Worm (Caenorhabditis elegans) whole organism, mixed stage, embryonic: Measurements from ENCODE around the gene elc-2.

Experiments
- M03D4.4 ChIP-seq: sonication (generic microtip); optimal IDR thresholded peaks from 2 replicates; lab custom pipeline; 2017; ENCODE audit warnings: mild to moderate bottlenecking, missing genetic modification characterization, missing compliant biosample characterization
- bed-3 ChIP-seq: fragments of 200-800 bp; sonication (Bioruptor generic); optimal IDR thresholded peaks from 3 replicates; lab custom pipeline; 2018; ENCODE audit warnings: mild to moderate bottlenecking, missing genetic modification characterization, moderate library complexity, missing compliant biosample characterization
- blmp-1 ChIP-seq: fragments of 150-350 bp; optimal IDR thresholded peaks from 2 replicates; lab custom pipeline; 2014; ENCODE audit warnings: missing biosample characterization, missing genetic modification characterization
- ceh-39 ChIP-seq: fragments of 150-350 bp; optimal IDR thresholded peaks from 2 replicates; lab custom pipeline; 2014; ENCODE audit warnings: missing biosample characterization, missing genetic modification characterization
- ceh-43 ChIP-seq: fragments of 200-800 bp; sonication (Bioruptor generic); optimal IDR thresholded peaks from 2 replicates; lab custom pipeline; 2018; ENCODE audit warnings: mild to moderate bottlenecking, missing genetic modification characterization, moderate library complexity, missing compliant biosample characterization
- ceh-83 ChIP-seq: fragments of 200-800 bp; sonication (Bioruptor generic); optimal IDR thresholded peaks from 2 replicates; lab custom pipeline; 2018; ENCODE audit warnings: mild to moderate bottlenecking, missing genetic modification characterization, missing compliant biosample characterization
- ces-1 ChIP-seq: fragments of 150-350 bp; optimal IDR thresholded peaks from 2 replicates; lab custom pipeline; 2014; ENCODE audit warnings: missing biosample characterization, missing genetic modification reagents, missing genetic modification characterization
- cnd-1 ChIP-seq: fragments of 200-800 bp; sonication (Bioruptor generic); optimal IDR thresholded peaks from 2 replicates; lab custom pipeline; 2018; ENCODE audit warnings: mild to moderate bottlenecking, missing genetic modification characterization, missing compliant biosample characterization
- drap-1 ChIP-seq: fragments of 200-800 bp; sonication (Bioruptor generic); optimal IDR thresholded peaks from 3 replicates; lab custom pipeline; 2018; ENCODE audit warnings: mild to moderate bottlenecking, missing genetic modification characterization, missing compliant biosample characterization
- elt-1 ChIP-seq: sonication (generic microtip); optimal IDR thresholded peaks from 2 replicates; lab custom pipeline; 2017; ENCODE audit warnings: missing genetic modification characterization, mild to moderate bottlenecking, missing compliant biosample characterization, antibody characterized with exemption, moderate library complexity, borderline replicate concordance; ENCODE audit not compliant: insufficient read depth
- elt-3 ChIP-seq: fragments of 150-350 bp; optimal IDR thresholded peaks from 2 replicates; lab custom pipeline; 2014; ENCODE audit warnings: missing biosample characterization, missing genetic modification characterization
- flh-1 ChIP-seq: fragments of 200-800 bp; sonication (Bioruptor generic); optimal IDR thresholded peaks from 2 replicates; lab custom pipeline; 2018; ENCODE audit warnings: mild to moderate bottlenecking, missing genetic modification characterization, moderate library complexity, missing compliant biosample characterization
- ham-2 ChIP-seq: fragments of 200-800 bp; sonication (Bioruptor generic); optimal IDR thresholded peaks from 2 replicates; lab custom pipeline; 2018; ENCODE audit warnings: mild to moderate bottlenecking, missing genetic modification characterization, missing compliant biosample characterization
- hlh-1 ChIP-seq: fragments of 150-350 bp; optimal IDR thresholded peaks from 2 replicates; lab custom pipeline; 2014; ENCODE audit warnings: missing biosample characterization, missing genetic modification reagents, missing genetic modification characterization
- lin-32 ChIP-seq: fragments of 200-800 bp; sonication (Bioruptor generic); optimal IDR thresholded peaks from 2 replicates; lab custom pipeline; 2018; ENCODE audit warnings: mild to moderate bottlenecking, missing genetic modification characterization, missing compliant biosample characterization
- lsy-2 ChIP-seq: fragments of 150-350 bp; optimal IDR thresholded peaks from 2 replicates; lab custom pipeline; 2014; ENCODE audit warnings: missing biosample characterization, missing genetic modification characterization
- mab-5 ChIP-seq: fragments of 150-350 bp; optimal IDR thresholded peaks from 2 replicates; lab custom pipeline; 2014; ENCODE audit warnings: missing biosample characterization, missing genetic modification characterization
- mep-1 ChIP-seq: fragments of 150-350 bp; optimal IDR thresholded peaks from 2 replicates; lab custom pipeline; 2017; ENCODE audit warnings: missing biosample characterization, missing genetic modification reagents, missing genetic modification characterization, inconsistent platforms
- mls-2 ChIP-seq: sonication (generic microtip); optimal IDR thresholded peaks from 2 replicates; lab custom pipeline; 2016; ENCODE audit warnings: mild to moderate bottlenecking, missing genetic modification characterization, moderate library complexity, missing compliant biosample characterization
- nhr-12 ChIP-seq: fragments of 150-350 bp; optimal IDR thresholded peaks from 2 replicates; lab custom pipeline; 2014; ENCODE audit warnings: missing biosample characterization, missing genetic modification characterization
- nhr-2 ChIP-seq: fragments of 150-350 bp; optimal IDR thresholded peaks from 2 replicates; lab custom pipeline; 2014; ENCODE audit warnings: missing biosample characterization, missing genetic modification characterization
- nhr-237 ChIP-seq: fragments of 150-350 bp; optimal IDR thresholded peaks from 2 replicates; lab custom pipeline; 2014; ENCODE audit warnings: missing biosample characterization, missing genetic modification characterization
- nhr-28 ChIP-seq: fragments of 150-350 bp; optimal IDR thresholded peaks from 2 replicates; lab custom pipeline; 2014; ENCODE audit warnings: missing biosample characterization, missing genetic modification characterization
- nhr-76 ChIP-seq: sonication (generic microtip); optimal IDR thresholded peaks from 2 replicates; lab custom pipeline; 2017; ENCODE audit warnings: missing biosample characterization, missing genetic modification characterization
- pha-4 ChIP-seq: fragments of 150-350 bp; optimal IDR thresholded peaks from 2 replicates; lab custom pipeline; 2018; ENCODE audit warnings: missing biosample characterization, missing genetic modification reagents, missing genetic modification characterization
- sem-2 ChIP-seq: fragments of 200-800 bp; sonication (Bioruptor generic); optimal IDR thresholded peaks from 2 replicates; lab custom pipeline; 2018; ENCODE audit warnings: mild to moderate bottlenecking, missing genetic modification characterization, missing compliant biosample characterization
- snpc-4 ChIP-seq: fragments of 150-350 bp; optimal IDR thresholded peaks from 2 replicates; lab custom pipeline; 2014; ENCODE audit warnings: missing biosample characterization, missing genetic modification characterization
- sptf-1 ChIP-seq: sonication (generic microtip); optimal IDR thresholded peaks from 2 replicates; lab custom pipeline; 2017; ENCODE audit warnings: mild to moderate bottlenecking, missing genetic modification characterization, moderate library complexity, missing compliant biosample characterization
- tbx-8 ChIP-seq: fragments of 200-800 bp; sonication (Bioruptor generic); optimal IDR thresholded peaks from 2 replicates; lab custom pipeline; 2018; ENCODE audit warnings: mild to moderate bottlenecking, missing genetic modification characterization, moderate library complexity, missing compliant biosample characterization
- unc-39 ChIP-seq: fragments of 150-350 bp; optimal IDR thresholded peaks from 2 replicates; lab custom pipeline; 2014; ENCODE audit warnings: missing biosample characterization, missing genetic modification characterization
- zip-8 ChIP-seq: fragments of 150-350 bp; optimal IDR thresholded peaks from 2 replicates; lab custom pipeline; 2014; ENCODE audit warnings: missing biosample characterization, missing genetic modification characterization
- ztf-11 ChIP-seq: fragments of 150-350 bp; optimal IDR thresholded peaks from 2 replicates; lab custom pipeline; 2014; ENCODE audit warnings: missing biosample characterization, missing genetic modification characterization

Gene elc-2

ce11 chrX:1777988-1778387, at the start of gene elc-2:
elc-2 (minus strand) TSS chrX:1778088.
- TF ChIP-seq tbx-8 (GFP tag; lab: Kevin White, UChicago) = no peak
- TF ChIP-seq hlh-1 (tag; lab: Kevin White, UChicago) = no peak
- no peak for TF ChIP-seq mls-2
- no peak for TF ChIP-seq ces-1 (GFP tag; lab: Kevin White, UChicago)
- no peak for TF ChIP-seq bed-3 (GFP tag; lab: Kevin White, UChicago)
- TF ChIP-seq ztf-11 (tag; lab: Kevin White, UChicago) = no peak
- no peak for TF ChIP-seq pha-4
- TF ChIP-seq zip-8 = no peak
- TF ChIP-seq flh-1 (GFP tag; lab: Kevin White, UChicago) = no peak
- no peak for TF ChIP-seq blmp-1 (tag; lab: Kevin White, UChicago)
- no peak for TF ChIP-seq ceh-83 (GFP tag; lab: Kevin White, UChicago)
- TF ChIP-seq sptf-1 (tag; lab: Kevin White, UChicago) = no peak
- TF ChIP-seq nhr-76 = no peak
- TF ChIP-seq lsy-2 = no peak

- TF ChIP-seq ztf-11 (tag; lab: Kevin White, UChicago) (no peak), elt-1 (tag; lab: Kevin White, UChicago) (no peak), M03D4.4 (tag; lab: Kevin White, UChicago) (no peak), ceh-83 (GFP tag; lab: Kevin White, UChicago) (no peak), flh-1 (GFP tag; lab: Kevin White, UChicago) (no peak), sptf-1 (tag; lab: Kevin White, UChicago) (no peak), nhr-28 (tag; lab: Kevin White, UChicago) (no peak), ham-2 (GFP tag; lab: Kevin White, UChicago) (no peak), blmp-1 (tag; lab: Kevin White, UChicago) (no peak), ceh-39 (tag; lab: Kevin White, UChicago) (no peak), cnd-1 (tag; lab: Kevin White, UChicago) (no peak), sem-2 (GFP tag; lab: Kevin White, UChicago) (no peak), zip-8 (no peak)
These were observed 48.3 kb upstream of the elc-2 start, which contains the start of gene C14E2.1 for ce11 chrX:1826166-1826565. C14E2.1 (plus strand) TSS chrX:1826466.

- TF ChIP-seq nhr-12 (tag; lab: Kevin White, UChicago) (no peak), zip-8 (no peak), blmp-1 (tag; lab: Kevin White, UChicago) (no peak), nhr-237 (tag; lab: Kevin White, UChicago) (no peak), sptf-1 (tag; lab: Kevin White, UChicago) (no peak), drap-1 (GFP tag; lab: Kevin White, UChicago) (no peak), nhr-2 (tag; lab: Kevin White, UChicago) (no peak), lin-32 (GFP tag; lab: Kevin White, UChicago) (no peak), M03D4.4 (tag; lab: Kevin White, UChicago) (no peak), mls-2 (no peak), ceh-39 (tag; lab: Kevin White, UChicago) (no peak), ceh-83 (GFP tag; lab: Kevin White, UChicago) (no peak), elt-3 (tag; lab: Kevin White, UChicago) (no peak), mab-5 (tag; lab: Kevin White, UChicago) (no peak), ztf-11 (tag; lab: Kevin White, UChicago) (no peak)
- TF ChIP-seq, all 35 proteins: peak for 0
These were observed 47.5 kb upstream of the elc-2 start, which contains the start of gene C14E2.5 for ce11 chrX:1825290-1825832. C14E2.5 (minus strand) TSS chrX:1825340.

- no peak for TF ChIP-seq M03D4.4 (tag; lab: Kevin White, UChicago)
- TF ChIP-seq mep-1 (tag; lab: Kevin White, UChicago) = no peak
- no peak for TF ChIP-seq ztf-11 (tag; lab: Kevin White, UChicago)
- TF ChIP-seq ceh-43 = no peak
- TF ChIP-seq blmp-1 (tag; lab: Kevin White, UChicago) = no peak
- TF ChIP-seq pha-4 = no peak
- TF ChIP-seq mls-2 = no peak
- no peak for TF ChIP-seq bed-3 (GFP tag; lab: Kevin White, UChicago)
- TF ChIP-seq snpc-4 (tag; lab: Kevin White, UChicago) = no peak
- no peak for TF ChIP-seq elt-3 (tag; lab: Kevin White, UChicago)
- no peak for TF ChIP-seq nhr-76
- TF ChIP-seq hlh-1 (tag; lab: Kevin White, UChicago) = no peak
- no peak for TF ChIP-seq ceh-39 (tag; lab: Kevin White, UChicago)
- no peak for TF ChIP-seq nhr-2 (tag; lab: Kevin White, UChicago)
- no peak for TF ChIP-seq drap-1 (GFP tag; lab: Kevin White, UChicago)
- TF ChIP-seq lsy-2 = no peak
- no peak for TF ChIP-seq sem-2 (GFP tag; lab: Kevin White, UChicago)
- TF ChIP-seq tbx-8 (GFP tag; lab: Kevin White, UChicago) = no peak
- no peak for TF ChIP-seq nhr-28 (tag; lab: Kevin White, UChicago)
- TF ChIP-seq unc-39 = no peak
These were observed 43.3 kb upstream of the elc-2 start, which contains the start of gene C14E2.4 for ce11 chrX:1821235-1821634. C14E2.4 (minus strand) TSS chrX:1821335.
